Fruit fly (Drosophila melanogaster): ENCODE data around the gene CG10357.

- TF ChIP-seq CG14655 (GFP tag; optimal IDR thresholded peaks at IDR 0.05) = no peak
- no peak for TF ChIP-seq CG17806 (tag; optimal IDR thresholded peaks at IDR 0.05)
- TF ChIP-seq CG9948 (tag; optimal IDR thresholded peaks at IDR 0.05) = no peak
- no peak for TF ChIP-seq gl (tag; optimal IDR thresholded peaks at IDR 0.05)
- no peak for TF ChIP-seq EcR (GFP tag; optimal IDR thresholded peaks at IDR 0.05)
These were observed 46.1 kb upstream of the CG10357 start for dm6 chr3L:3569109-3569508.

Measured in whole organism, pupa.